Fruit fly (Drosophila melanogaster) whole organism, embryonic: ENCODE data around the gene CG15043.

Source experiments
- Antp ChIP-seq: fragments of 200-800 bp; sonication (Bioruptor generic); optimal IDR thresholded peaks from 3 replicates; lab custom pipeline; 2016; ENCODE audit warnings: missing biosample characterization, missing genetic modification characterization
- Atf6 ChIP-seq: fragments of 200-800 bp; sonication (Bioruptor generic); IDR thresholded peaks from 2 replicates; pipeline ENCODE4 v1.3.6; 2022; ENCODE audit warnings: missing biosample characterization, missing genetic modification characterization
- CG11247 ChIP-seq: fragments of 200-800 bp; sonication (Bioruptor generic); IDR thresholded peaks from 2 replicates; pipeline ENCODE4 v1.3.6; 2022; ENCODE audit warnings: missing biosample characterization, missing genetic modification characterization
- CG11504 ChIP-seq: fragments of 200-800 bp; sonication (Bioruptor generic); optimal IDR thresholded peaks from 3 replicates; lab custom pipeline; 2019; ENCODE audit warnings: missing biosample characterization, mild to moderate bottlenecking, missing genetic modification characterization, moderate library complexity
- CG16779 ChIP-seq: fragments of 200-800 bp; sonication (Bioruptor generic); IDR thresholded peaks from 2 replicates; pipeline ENCODE4 v1.3.6; 2022; ENCODE audit warnings: missing biosample characterization, missing genetic modification characterization
- CG16815 ChIP-seq: fragments of 200-800 bp; sonication (Bioruptor generic); optimal IDR thresholded peaks from 3 replicates; lab custom pipeline; 2017; ENCODE audit warnings: missing biosample characterization, mild to moderate bottlenecking, missing genetic modification characterization
- CG31224 ChIP-seq: fragments of 200-800 bp; sonication (Bioruptor generic); IDR thresholded peaks from 2 replicates; pipeline ENCODE4 v1.3.6; 2022; ENCODE audit warnings: missing biosample characterization, missing genetic modification characterization
- CG3847 ChIP-seq: fragments of 200-800 bp; sonication (Bioruptor generic); IDR thresholded peaks from 2 replicates; pipeline ENCODE4 v1.3.6; 2022; ENCODE audit warnings: missing biosample characterization, missing genetic modification characterization
- CG5953 ChIP-seq: fragments of 200-800 bp; sonication (Bioruptor generic); IDR thresholded peaks from 2 replicates; pipeline ENCODE4 v1.3.6; 2022; ENCODE audit warnings: missing biosample characterization, missing genetic modification characterization
- CG6791 ChIP-seq: fragments of 200-800 bp; sonication (Bioruptor generic); IDR thresholded peaks from 3 replicates; pipeline ENCODE4 v1.3.6; 2022; ENCODE audit warnings: missing biosample characterization, missing genetic modification characterization; ENCODE audit not compliant: partially characterized antibody
- CG8388 ChIP-seq: fragments of 200-800 bp; sonication (Bioruptor generic); optimal IDR thresholded peaks from 2 replicates; lab custom pipeline; 2019; ENCODE audit warnings: missing biosample characterization, mild to moderate bottlenecking, missing genetic modification characterization, moderate library complexity
- CG8765 ChIP-seq: fragments of 200-800 bp; sonication (Bioruptor generic); IDR thresholded peaks from 2 replicates; pipeline ENCODE4 v1.3.6; 2022; ENCODE audit warnings: missing biosample characterization, missing genetic modification characterization
- CG9727 ChIP-seq: fragments of 200-800 bp; sonication (Bioruptor generic); optimal IDR thresholded peaks from 3 replicates; lab custom pipeline; 2017; ENCODE audit warnings: missing biosample characterization, mild to moderate bottlenecking, missing genetic modification characterization
- CoRest ChIP-seq: fragments of 200-800 bp; sonication (Bioruptor generic); optimal IDR thresholded peaks from 3 replicates; lab custom pipeline; 2018; ENCODE audit warnings: missing biosample characterization, mild to moderate bottlenecking, missing genetic modification characterization, moderate library complexity
- Deaf1 ChIP-seq: fragments of 200-800 bp; optimal IDR thresholded peaks from 3 replicates; lab custom pipeline; 2019; ENCODE audit warnings: missing biosample characterization, mild to moderate bottlenecking, missing genetic modification characterization, moderate library complexity
- Dip3 ChIP-seq: fragments of 200-800 bp; sonication (Bioruptor generic); optimal IDR thresholded peaks from 3 replicates; lab custom pipeline; 2016; ENCODE audit warnings: missing biosample characterization, missing genetic modification characterization
- Doc3 ChIP-seq: fragments of 200-800 bp; sonication (Bioruptor generic); IDR thresholded peaks from 3 replicates; pipeline ENCODE4 v1.3.6; 2022; ENCODE audit warnings: missing biosample characterization, missing genetic modification characterization; ENCODE audit not compliant: partially characterized antibody
- Elba2 ChIP-seq: fragments of 200-800 bp; sonication (Bioruptor generic); optimal IDR thresholded peaks from 3 replicates; lab custom pipeline; 2016; ENCODE audit warnings: missing biosample characterization, missing genetic modification characterization
- Fer1 ChIP-seq: fragments of 200-800 bp; sonication (Bioruptor generic); optimal IDR thresholded peaks from 2 replicates; lab custom pipeline; 2017; ENCODE audit warnings: missing biosample characterization, mild to moderate bottlenecking, missing genetic modification characterization
- H15 ChIP-seq: fragments of 200-800 bp; sonication (Bioruptor generic); IDR thresholded peaks from 3 replicates; pipeline ENCODE4 v1.3.6; 2022; ENCODE audit warnings: missing biosample characterization, missing genetic modification characterization
- HHEX ChIP-seq: fragments of 200-800 bp; sonication (Bioruptor generic); optimal IDR thresholded peaks from 3 replicates; lab custom pipeline; 2017; ENCODE audit warnings: missing biosample characterization, mild to moderate bottlenecking, missing genetic modification characterization, missing genetic modification reagents
- Hey ChIP-seq: fragments of 200-800 bp; sonication (Bioruptor generic); optimal IDR thresholded peaks from 3 replicates; lab custom pipeline; 2018; ENCODE audit warnings: missing biosample characterization, mild to moderate bottlenecking, missing genetic modification characterization
- Lim3 ChIP-seq: fragments of 200-800 bp; sonication (Bioruptor generic); IDR thresholded peaks from 2 replicates; pipeline ENCODE4 v1.3.6; 2022; ENCODE audit warnings: missing biosample characterization, missing genetic modification characterization
- MESR4 ChIP-seq: fragments of 200-800 bp; sonication (Bioruptor generic); optimal IDR thresholded peaks from 2 replicates; lab custom pipeline; 2018; ENCODE audit warnings: missing biosample characterization, mild to moderate bottlenecking, missing genetic modification characterization, moderate library complexity
- Max ChIP-seq: fragments of 200-800 bp; sonication (Bioruptor generic); optimal IDR thresholded peaks from 2 replicates; lab custom pipeline; 2016; ENCODE audit warnings: missing biosample characterization, mild to moderate bottlenecking, missing genetic modification characterization
- Neu2 ChIP-seq: fragments of 200-800 bp; sonication (Bioruptor generic); optimal IDR thresholded peaks from 3 replicates; lab custom pipeline; 2016; ENCODE audit warnings: missing biosample characterization, missing genetic modification characterization, borderline replicate concordance
- Nf-YB ChIP-seq: fragments of 200-800 bp; sonication (Bioruptor generic); optimal IDR thresholded peaks from 3 replicates; lab custom pipeline; 2019; ENCODE audit warnings: missing biosample characterization, mild to moderate bottlenecking, missing genetic modification characterization, moderate library complexity
- Oli ChIP-seq: fragments of 200-800 bp; sonication (Bioruptor generic); optimal IDR thresholded peaks from 2 replicates; lab custom pipeline; 2018; ENCODE audit warnings: missing biosample characterization, mild to moderate bottlenecking, missing genetic modification characterization, moderate library complexity
- Optix ChIP-seq: fragments of 200-800 bp; sonication (Bioruptor generic); IDR thresholded peaks from 3 replicates; pipeline ENCODE4 v1.3.6; 2022; ENCODE audit warnings: missing biosample characterization, missing genetic modification characterization
- Poxn ChIP-seq: fragments of 200-800 bp; sonication (Bioruptor generic); IDR thresholded peaks from 2 replicates; pipeline ENCODE4 v1.3.6; 2022; ENCODE audit warnings: missing biosample characterization, missing genetic modification characterization
- Ptx1 ChIP-seq: fragments of 200-800 bp; sonication (Bioruptor generic); IDR thresholded peaks from 2 replicates; pipeline ENCODE4 v1.3.6; 2022; ENCODE audit warnings: missing biosample characterization, missing genetic modification characterization
- Xbp1 ChIP-seq: fragments of 200-800 bp; sonication (Bioruptor generic); optimal IDR thresholded peaks from 3 replicates; lab custom pipeline; 2016; ENCODE audit warnings: missing biosample characterization, mild to moderate bottlenecking, missing genetic modification characterization
- br ChIP-seq: fragments of >200 bp; optimal IDR thresholded peaks from 2 replicates; lab custom pipeline; 2017
- caup ChIP-seq: fragments of 200-800 bp; sonication (Bioruptor generic); optimal IDR thresholded peaks from 3 replicates; lab custom pipeline; 2017; ENCODE audit warnings: missing biosample characterization, mild to moderate bottlenecking, missing genetic modification characterization, moderate library complexity; ENCODE audit not compliant: severe bottlenecking
- emc ChIP-seq: fragments of 200-800 bp; sonication (Bioruptor generic); optimal IDR thresholded peaks from 2 replicates; lab custom pipeline; 2016; ENCODE audit warnings: missing biosample characterization, missing genetic modification characterization
- ems ChIP-seq: fragments of 200-800 bp; sonication (Bioruptor generic); optimal IDR thresholded peaks from 3 replicates; lab custom pipeline; 2016; ENCODE audit warnings: missing biosample characterization, missing genetic modification characterization
- en ChIP-seq: fragments of 200-800 bp; sonication (Bioruptor generic); optimal IDR thresholded peaks from 2 replicates; lab custom pipeline; 2016; ENCODE audit warnings: missing biosample characterization, missing genetic modification characterization
- grn ChIP-seq: fragments of 200-800 bp; sonication (Bioruptor generic); optimal IDR thresholded peaks from 3 replicates; lab custom pipeline; 2017; ENCODE audit warnings: missing biosample characterization, missing genetic modification characterization
- ham ChIP-seq: fragments of 200-800 bp; sonication (Bioruptor generic); IDR thresholded peaks from 2 replicates; pipeline ENCODE4 v1.3.6; 2022; ENCODE audit warnings: missing biosample characterization, missing genetic modification characterization
- hth ChIP-seq: fragments of >200 bp; optimal IDR thresholded peaks from 2 replicates; lab custom pipeline; 2017; ENCODE audit warnings: inconsistent platforms
- klu ChIP-seq: fragments of 200-800 bp; sonication (Bioruptor generic); IDR thresholded peaks from 2 replicates; pipeline ENCODE4 v1.3.6; 2022; ENCODE audit warnings: missing biosample characterization, missing genetic modification characterization
- lbe ChIP-seq: fragments of 200-800 bp; sonication (Bioruptor generic); optimal IDR thresholded peaks from 2 replicates; lab custom pipeline; 2016; ENCODE audit warnings: missing biosample characterization, mild to moderate bottlenecking, missing genetic modification characterization
- mam ChIP-seq: fragments of 200-800 bp; sonication (Bioruptor generic); optimal IDR thresholded peaks from 3 replicates; lab custom pipeline; 2016; ENCODE audit warnings: missing biosample characterization, missing genetic modification characterization
- odd ChIP-seq: fragments of 200-800 bp; sonication (Bioruptor generic); optimal IDR thresholded peaks from 2 replicates; lab custom pipeline; 2017; ENCODE audit warnings: missing biosample characterization, mild to moderate bottlenecking, missing genetic modification characterization
- otp ChIP-seq: fragments of 200-800 bp; sonication (Bioruptor generic); IDR thresholded peaks from 3 replicates; pipeline ENCODE4, ENCODE4 v1.3.6; 2022; ENCODE audit warnings: missing biosample characterization, missing genetic modification characterization
- pb ChIP-seq: fragments of 200-800 bp; sonication (Bioruptor generic); optimal IDR thresholded peaks from 3 replicates; lab custom pipeline; 2016; ENCODE audit warnings: missing biosample characterization, missing genetic modification characterization
- ranshi ChIP-seq: fragments of 200-800 bp; sonication (Bioruptor generic); IDR thresholded peaks from 2 replicates; pipeline ENCODE4 v1.3.6; 2022; ENCODE audit warnings: missing biosample characterization, missing genetic modification characterization
- slbo ChIP-seq: fragments of 200-800 bp; sonication (Bioruptor generic); IDR thresholded peaks from 2 replicates; pipeline ENCODE4 v1.3.6; 2022; ENCODE audit warnings: missing biosample characterization, missing genetic modification characterization
- sna ChIP-seq: fragments of 200-800 bp; sonication (Bioruptor generic); IDR thresholded peaks from 2 replicates; pipeline ENCODE4 v1.3.6; 2022; ENCODE audit warnings: missing biosample characterization, missing genetic modification characterization; ENCODE audit not compliant: partially characterized antibody
- sob ChIP-seq: fragments of 200-800 bp; sonication (Bioruptor generic); IDR thresholded peaks from 2 replicates; pipeline ENCODE4 v1.3.6; 2022; ENCODE audit warnings: missing biosample characterization, missing genetic modification characterization
- trh ChIP-seq: fragments of 200-800 bp; sonication (Bioruptor generic); optimal IDR thresholded peaks from 2 replicates; lab custom pipeline; 2016; ENCODE audit warnings: missing biosample characterization, missing genetic modification characterization
- wdn ChIP-seq: fragments of 200-800 bp; sonication (Bioruptor generic); IDR thresholded peaks from 2 replicates; pipeline ENCODE4 v1.3.6; 2022; ENCODE audit warnings: missing biosample characterization, missing genetic modification characterization
- z ChIP-seq: fragments of 200-800 bp; sonication (Bioruptor generic); IDR thresholded peaks from 3 replicates; pipeline ENCODE4 v1.3.6; 2022; ENCODE audit warnings: missing biosample characterization, missing genetic modification characterization

CG15043 gene

dm6 chrX:18533308-18533707 lies 39.3 kb upstream of the CG15043 start (continued):
- TF ChIP-seq ham (GFP tag; lab: Robert Waterston, UW) (no peak), CG8765 (GFP tag; lab: Robert Waterston, UW) (no peak), Atf6 (GFP tag; lab: Robert Waterston, UW) (no peak), CoRest (tag; lab: Kevin White, UChicago) (peak; percentile 46), CG5953 (GFP tag; lab: Robert Waterston, UW) (no peak), Lim3 (no peak), slbo (GFP tag; lab: Robert Waterston, UW) (0 out of 2 replicates have a peak, but pooled peaks have one; percentile 19), lbe (GFP tag; lab: Kevin White, UChicago) (no peak), sna (GFP tag; lab: Robert Waterston, UW) (no peak), CG16779 (GFP tag; lab: Robert Waterston, UW) (no peak), emc (GFP tag; lab: Kevin White, UChicago) (no peak), pb (GFP tag; lab: Kevin White, UChicago) (peak; percentile 24), Doc3 (GFP tag; lab: Robert Waterston, UW) (no peak), Dip3 (no peak), Poxn (GFP tag; lab: Robert Waterston, UW) (no peak), sob (GFP tag; lab: Robert Waterston, UW) (no peak), CG6791 (GFP tag; lab: Robert Waterston, UW) (no peak), grn (GFP tag; lab: Kevin White, UChicago) (no peak), caup (GFP tag; lab: Kevin White, UChicago) (no peak), Max (GFP tag; lab: Kevin White, UChicago) (no peak), CG11247 (no peak), wdn (GFP tag; lab: Robert Waterston, UW) (no peak), trh (peak; percentile 53), ems (no peak), hth (lab: Kevin White, UChicago) (no peak), Ptx1 (no peak; the same call in none of the 2 replicates), CG3847 (0 out of 2 replicates have a peak, but pooled peaks have one; percentile 18), Fer1 (GFP tag; lab: Kevin White, UChicago) (no peak), ranshi (GFP tag; lab: Robert Waterston, UW) (no peak), Oli (tag; lab: Kevin White, UChicago) (peak; percentile 60), mam (no peak), z (no peak), Nf-YB (GFP tag; lab: Kevin White, UChicago) (no peak), CG11504 (tag; lab: Kevin White, UChicago) (peak; percentile 59), H15 (no peak), HHEX (GFP tag; lab: Kevin White, UChicago) (no peak), CG8388 (GFP tag; lab: Kevin White, UChicago) (peak; percentile 52), Elba2 (no peak), CG31224 (GFP tag; lab: Robert Waterston, UW) (no peak), klu (GFP tag; lab: Robert Waterston, UW) (no peak), Deaf1 (tag; lab: Kevin White, UChicago) (no peak), br (lab: Kevin White, UChicago) (no peak), en (GFP tag; lab: Kevin White, UChicago) (no peak), odd (GFP tag; lab: Kevin White, UChicago) (no peak), Xbp1 (peak; percentile 41), CG9727 (peak; percentile 5), MESR4 (GFP tag; lab: Kevin White, UChicago) (no peak), CG16815 (peak; percentile 13), Hey (tag; lab: Kevin White, UChicago) (no peak), otp (GFP tag; lab: Robert Waterston, UW) (no peak), Optix (GFP tag; lab: Robert Waterston, UW) (no peak), Antp (GFP tag; lab: Kevin White, UChicago) (no peak), Neu2 (GFP tag; lab: Kevin White, UChicago) (no peak)
